Worm (Caenorhabditis elegans) whole organism, young adult: Measurements from ENCODE around the gene pas-1.
A peak's percentile ranks its signal among the peaks of the same experiment; 100 is the strongest.

Source experiments
- B0019.2 ChIP-seq: fragments of 200-800 bp; sonication (Bioruptor generic); conservative IDR thresholded peaks from 2 replicates; pipeline ENCODE4 v1.3.6; 2022; ENCODE audit warnings: missing genetic modification reagents, missing genetic modification characterization, missing compliant biosample characterization
- B0336.3 ChIP-seq: fragments of 200-800 bp; sonication (Bioruptor generic); IDR thresholded peaks from 2 replicates; pipeline ENCODE4 v1.3.6; 2022; ENCODE audit warnings: missing genetic modification characterization, missing compliant biosample characterization
- C06A6.2 ChIP-seq: fragments of 200-800 bp; sonication (Bioruptor generic); conservative IDR thresholded peaks from 2 replicates; pipeline ENCODE4 v1.3.6; 2022; ENCODE audit warnings: missing genetic modification characterization, missing compliant biosample characterization
- F10E7.11 ChIP-seq: sonication (generic microtip); optimal IDR thresholded peaks from 2 replicates; lab custom pipeline; 2017; ENCODE audit warnings: mild to moderate bottlenecking, missing genetic modification characterization, moderate library complexity, missing compliant biosample characterization
- F23B12.7 ChIP-seq: sonication (generic microtip); optimal IDR thresholded peaks from 2 replicates; lab custom pipeline; 2017; ENCODE audit warnings: missing genetic modification characterization, mild to moderate bottlenecking, missing compliant biosample characterization, antibody characterized with exemption, moderate library complexity; ENCODE audit not compliant: insufficient read depth
- F49E8.2 ChIP-seq: sonication (generic microtip); optimal IDR thresholded peaks from 3 replicates; lab custom pipeline; 2017; ENCODE audit warnings: missing genetic modification characterization, mild to moderate bottlenecking, missing compliant biosample characterization, antibody characterized with exemption, moderate library complexity; ENCODE audit not compliant: insufficient read depth
- F52B5.7 ChIP-seq: sonication (generic microtip); optimal IDR thresholded peaks from 2 replicates; lab custom pipeline; 2016; ENCODE audit warnings: mild to moderate bottlenecking, missing genetic modification characterization, missing compliant biosample characterization
- Y53F4B.3 ChIP-seq: fragments of 200-800 bp; sonication (Bioruptor generic); IDR thresholded peaks from 2 replicates; pipeline ENCODE4 v1.3.6; 2022; ENCODE audit warnings: missing genetic modification reagents, missing genetic modification characterization, missing compliant biosample characterization
- Y53G8AR.9 ChIP-seq: fragments of 200-800 bp; sonication (Bioruptor generic); conservative IDR thresholded peaks from 2 replicates; pipeline ENCODE4 v1.3.6; 2022; ENCODE audit warnings: missing genetic modification reagents, missing genetic modification characterization, missing compliant biosample characterization
- Y67H2A.10 ChIP-seq: fragments of 200-800 bp; sonication (Bioruptor generic); conservative IDR thresholded peaks from 2 replicates; pipeline ENCODE4 v1.3.6; 2022; ENCODE audit warnings: missing genetic modification reagents, missing genetic modification characterization, missing compliant biosample characterization
- Y79H2A.3 ChIP-seq: fragments of 200-800 bp; sonication (Bioruptor generic); conservative IDR thresholded peaks from 2 replicates; pipeline ENCODE4 v1.3.6; 2022; ENCODE audit warnings: missing genetic modification reagents, missing genetic modification characterization, missing compliant biosample characterization
- Y95B8A.8 ChIP-seq: fragments of 200-800 bp; sonication (Bioruptor generic); IDR thresholded peaks from 2 replicates; pipeline ENCODE4 v1.3.6; 2022; ENCODE audit warnings: missing genetic modification reagents, missing genetic modification characterization, missing compliant biosample characterization
- attf-3 ChIP-seq: fragments of 200-800 bp; sonication (Bioruptor generic); conservative IDR thresholded peaks from 2 replicates; pipeline ENCODE4 v1.3.6; 2022; ENCODE audit warnings: missing genetic modification reagents, missing genetic modification characterization, missing compliant biosample characterization
- attf-6 ChIP-seq: fragments of 200-800 bp; sonication (Bioruptor generic); IDR thresholded peaks from 2 replicates; pipeline ENCODE4 v1.3.6; 2022; ENCODE audit warnings: missing genetic modification reagents, missing genetic modification characterization, missing compliant biosample characterization
- ceh-100 ChIP-seq: fragments of 200-800 bp; sonication (Bioruptor generic); IDR thresholded peaks from 2 replicates; pipeline ENCODE4 v1.3.6; 2022; ENCODE audit warnings: missing genetic modification reagents, missing genetic modification characterization, missing compliant biosample characterization
- ceh-27 ChIP-seq: fragments of 200-800 bp; sonication (Bioruptor generic); optimal IDR thresholded peaks from 2 replicates; lab custom pipeline; 2018; ENCODE audit warnings: mild to moderate bottlenecking, missing genetic modification characterization, moderate library complexity, missing compliant biosample characterization
- ceh-91 ChIP-seq: fragments of 200-800 bp; sonication (Bioruptor generic); IDR thresholded peaks from 2 replicates; pipeline ENCODE4 v1.3.6; 2022; ENCODE audit warnings: missing genetic modification reagents, missing genetic modification characterization, missing compliant biosample characterization
- chd-7 ChIP-seq: sonication (generic microtip); optimal IDR thresholded peaks from 2 replicates; lab custom pipeline; 2016; ENCODE audit warnings: mild to moderate bottlenecking, missing genetic modification characterization, moderate library complexity, missing compliant biosample characterization
- dox-1 ChIP-seq: fragments of 200-800 bp; sonication (Bioruptor generic); IDR thresholded peaks from 2 replicates; pipeline ENCODE4 v1.3.6; 2022; ENCODE audit warnings: missing genetic modification reagents, missing genetic modification characterization, missing compliant biosample characterization
- dpl-1 ChIP-seq: fragments of 150-350 bp; optimal IDR thresholded peaks from 2 replicates; lab custom pipeline; 2014; ENCODE audit warnings: missing biosample characterization, missing genetic modification reagents, missing genetic modification characterization
- ekl-4 ChIP-seq: fragments of 200-800 bp; sonication (Bioruptor generic); IDR thresholded peaks from 2 replicates; pipeline ENCODE4 v1.3.6; 2022; ENCODE audit warnings: missing genetic modification reagents, missing genetic modification characterization, missing compliant biosample characterization
- him-1 ChIP-seq: sonication (generic microtip); optimal IDR thresholded peaks from 2 replicates; lab custom pipeline; 2016; ENCODE audit warnings: missing genotype, missing genetic modification reagents, missing genetic modification characterization, missing compliant biosample characterization
- hlh-26 ChIP-seq: fragments of 200-800 bp; sonication (Bioruptor generic); conservative IDR thresholded peaks from 2 replicates; pipeline ENCODE4 v1.3.6; 2022; ENCODE audit warnings: missing genetic modification reagents, missing genetic modification characterization, missing compliant biosample characterization
- hmg-1.2 ChIP-seq: fragments of 200-800 bp; sonication (Bioruptor generic); IDR thresholded peaks from 2 replicates; pipeline ENCODE4 v1.3.6; 2022; ENCODE audit warnings: missing genetic modification reagents, missing genetic modification characterization, missing compliant biosample characterization
- hmg-20 ChIP-seq: fragments of 200-800 bp; sonication (Bioruptor generic); IDR thresholded peaks from 2 replicates; pipeline ENCODE4 v1.3.6; 2022; ENCODE audit warnings: missing genetic modification reagents, missing genetic modification characterization, missing compliant biosample characterization
- lin-35 ChIP-seq, 3 experiments: fragments of 150-350 bp in 2 of 3; sonication (generic microtip) in 1 of 3; optimal IDR thresholded peaks; 2 replicates each; lab custom pipeline; 2014 to 2018; ENCODE audit warnings: missing biosample characterization in 3 of 3, missing genetic modification characterization in 3 of 3, missing genetic modification reagents in 3 of 3
- lin-54 ChIP-seq: fragments of 200-800 bp; sonication (Bioruptor generic); optimal IDR thresholded peaks from 2 replicates; lab custom pipeline; 2018; ENCODE audit warnings: mild to moderate bottlenecking, missing genetic modification characterization, missing compliant biosample characterization
- lir-1 ChIP-seq: fragments of 200-800 bp; sonication (Bioruptor generic); conservative IDR thresholded peaks from 2 replicates; pipeline ENCODE4 v1.3.6; 2022; ENCODE audit warnings: missing genetic modification reagents, missing genetic modification characterization, missing compliant biosample characterization
- lsl-1 ChIP-seq: fragments of 200-800 bp; sonication (Bioruptor generic); optimal IDR thresholded peaks from 2 replicates; lab custom pipeline; 2018; ENCODE audit warnings: mild to moderate bottlenecking, missing genetic modification characterization, moderate library complexity, missing compliant biosample characterization
- madf-3 ChIP-seq: fragments of 200-800 bp; sonication (Bioruptor generic); IDR thresholded peaks from 2 replicates; pipeline ENCODE4 v1.3.6; 2022; ENCODE audit warnings: missing genetic modification reagents, missing genetic modification characterization, missing compliant biosample characterization
- madf-6 ChIP-seq: fragments of 200-800 bp; sonication (Bioruptor generic); IDR thresholded peaks from 2 replicates; pipeline ENCODE4 v1.3.6; 2022; ENCODE audit warnings: missing genetic modification reagents, missing genetic modification characterization, missing compliant biosample characterization
- madf-8 ChIP-seq: fragments of 200-800 bp; sonication (Bioruptor generic); conservative IDR thresholded peaks from 2 replicates; pipeline ENCODE4 v1.3.6; 2022; ENCODE audit warnings: missing genetic modification reagents, missing genetic modification characterization, missing compliant biosample characterization
- mel-28 ChIP-seq: sonication (generic microtip); optimal IDR thresholded peaks from 2 replicates; lab custom pipeline; 2016; ENCODE audit warnings: borderline replicate concordance, mild to moderate bottlenecking, missing genetic modification characterization, missing compliant biosample characterization
- nhr-179 ChIP-seq: sonication (generic microtip); optimal IDR thresholded peaks from 2 replicates; lab custom pipeline; 2016; ENCODE audit warnings: mild to moderate bottlenecking, missing genetic modification characterization, missing compliant biosample characterization
- pbrm-1 ChIP-seq: fragments of 200-800 bp; sonication (Bioruptor generic); IDR thresholded peaks from 2 replicates; pipeline ENCODE4 v1.3.6; 2022; ENCODE audit warnings: missing genetic modification reagents, missing genetic modification characterization, missing compliant biosample characterization
- pha-4 ChIP-seq: fragments of 150-350 bp; sonication (generic microtip); optimal IDR thresholded peaks from 2 replicates; lab custom pipeline; 2014; ENCODE audit warnings: missing biosample characterization, missing genetic modification reagents, missing genetic modification characterization
- rpc-1 ChIP-seq, 2 experiments: fragments of 150-350 bp in 1 of 2; sonication (generic microtip) in 1 of 2; optimal IDR thresholded peaks; 2 replicates each; lab custom pipeline; 2014 to 2018; ENCODE audit warnings: missing biosample characterization in 1 of 2, missing genetic modification characterization in 1 of 2, missing genetic modification reagents in 1 of 2, missing genotype in 1 of 2
- snpc-1.3 ChIP-seq: sonication (generic microtip); optimal IDR thresholded peaks from 2 replicates; lab custom pipeline; 2017; ENCODE audit warnings: missing genetic modification characterization, mild to moderate bottlenecking, missing compliant biosample characterization, antibody characterized with exemption, moderate library complexity, missing genotype, missing genetic modification reagents; ENCODE audit not compliant: insufficient read depth
- snpc-4 ChIP-seq, 5 experiments: fragments of 150-350 bp in 1 of 5; sonication (generic microtip) in 4 of 5; optimal IDR thresholded peaks; 2 replicates each; lab custom pipeline; 2014 to 2018; ENCODE audit warnings: missing genetic modification characterization in 5 of 5, missing biosample characterization in 3 of 5, antibody characterized with exemption in 2 of 5, mild to moderate bottlenecking in 2 of 5, missing compliant biosample characterization in 2 of 5, missing genotype in 2 of 5, moderate library complexity in 2 of 5, missing genetic modification reagents in 1 of 5
- tbp1 ChIP-seq: fragments of 200-800 bp; sonication (Bioruptor generic); optimal IDR thresholded peaks from 2 replicates; lab custom pipeline; 2018; ENCODE audit warnings: mild to moderate bottlenecking, missing genetic modification characterization, missing compliant biosample characterization
- tlf-1 ChIP-seq: fragments of 200-800 bp; sonication (Bioruptor generic); optimal IDR thresholded peaks from 2 replicates; lab custom pipeline; 2018; ENCODE audit warnings: mild to moderate bottlenecking, missing genetic modification characterization, missing compliant biosample characterization
- unc-130 ChIP-seq: sonication (generic microtip); optimal IDR thresholded peaks from 2 replicates; lab custom pipeline; 2016; ENCODE audit warnings: missing genetic modification reagents, missing genetic modification characterization, missing compliant biosample characterization
- xnd-1 ChIP-seq: sonication (generic microtip); optimal IDR thresholded peaks from 2 replicates; lab custom pipeline; 2016; ENCODE audit warnings: missing genotype, missing genetic modification reagents, missing genetic modification characterization, missing compliant biosample characterization
- zfh-2 ChIP-seq: fragments of 200-800 bp; sonication (Bioruptor generic); conservative IDR thresholded peaks from 2 replicates; pipeline ENCODE4 v1.3.6; 2022; ENCODE audit warnings: missing genetic modification reagents, missing genetic modification characterization, missing compliant biosample characterization
- ztf-18 ChIP-seq: sonication (generic microtip); optimal IDR thresholded peaks from 2 replicates; lab custom pipeline; 2016; ENCODE audit warnings: missing genotype, mild to moderate bottlenecking, missing genetic modification characterization, missing compliant biosample characterization
- ztf-3 ChIP-seq: fragments of 200-800 bp; sonication (Bioruptor generic); optimal IDR thresholded peaks from 2 replicates; lab custom pipeline; 2018; ENCODE audit warnings: mild to moderate bottlenecking, missing genetic modification characterization, missing compliant biosample characterization

The pas-1 gene

DNA sequence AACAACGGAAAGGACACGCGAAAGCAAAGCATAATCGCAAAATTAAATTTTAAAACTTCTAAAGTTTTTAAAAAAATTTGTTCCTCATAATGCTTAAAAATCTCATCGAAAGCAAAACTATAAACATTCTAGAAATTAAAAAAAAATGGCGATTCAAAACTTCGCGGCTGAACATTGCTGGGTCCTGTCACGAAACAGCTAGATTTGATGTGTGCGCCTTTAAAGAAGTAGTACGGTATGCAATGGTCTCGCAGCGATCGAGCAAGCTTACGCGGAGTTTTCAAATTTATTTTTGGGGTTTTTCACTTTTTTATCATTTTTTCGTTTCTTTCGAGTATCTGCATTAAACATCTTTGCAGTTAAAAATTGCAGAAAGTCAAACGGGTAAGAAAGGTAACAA lies 34.7 kb upstream of the pas-1 start, which contains the start of gene coh-3:
Gene coh-3, plus strand, starts transcription at position 353 of the 400 bp plus-strand sequence.
- TF ChIP-seq pha-4 (tag; lab: Kevin White, UChicago) (no peak), mel-28 (tag; lab: Kevin White, UChicago) (no peak), nhr-179 (tag; lab: Kevin White, UChicago) (no peak), C06A6.2 (GFP tag; lab: Robert Waterston, UW) (no peak), Y95B8A.8 (GFP tag; lab: Robert Waterston, UW) (0 out of 2 replicates have a peak, but pooled peaks have one; percentile 35), F52B5.7 (tag; lab: Kevin White, UChicago) (no peak), F23B12.7 (tag; lab: Kevin White, UChicago) (peak; percentile 65), ekl-4 (GFP tag; lab: Robert Waterston, UW) (peak; percentile 88), dpl-1 (peak; percentile 90), hmg-20 (GFP tag; lab: Robert Waterston, UW) (no peak), snpc-4 (GFP tag; optimal IDR thresholded peaks at IDR 0.05; lab: Kevin White, UChicago) (no peak), snpc-4 (tag; optimal IDR thresholded peaks at IDR 0.05; lab: Kevin White, UChicago) (peak in 3 of 4 experiments; percentile 46 to 74 (median 71)), Y53G8AR.9 (GFP tag; lab: Robert Waterston, UW) (peak; percentile 81), ztf-3 (GFP tag; lab: Kevin White, UChicago) (no peak), snpc-1.3 (peak; percentile 92), ceh-100 (GFP tag; lab: Robert Waterston, UW) (peak; percentile 57; the same call in 1 of the 2 replicates), madf-8 (peak; percentile 96), chd-7 (tag; lab: Kevin White, UChicago) (no peak), hmg-1.2 (peak; percentile 49; the same call in 1 of the 2 replicates), ztf-18 (tag; lab: Kevin White, UChicago) (no peak), F49E8.2 (tag; lab: Kevin White, UChicago) (peak; percentile 94), unc-130 (GFP tag; lab: Kevin White, UChicago) (peak; percentile 59), Y67H2A.10 (0 out of 2 replicates have a peak, but pooled peaks have one; percentile 25), hlh-26 (GFP tag; lab: Robert Waterston, UW) (no peak), F10E7.11 (tag; lab: Kevin White, UChicago) (no peak), B0019.2 (GFP tag; lab: Robert Waterston, UW) (peak; percentile 33; the same call in 1 of the 2 replicates), tlf-1 (peak; percentile 88), xnd-1 (tag; lab: Kevin White, UChicago) (peak; percentile 99), ceh-91 (GFP tag; lab: Robert Waterston, UW) (peak; percentile 96), madf-6 (GFP tag; lab: Robert Waterston, UW) (peak; percentile 99), dox-1 (GFP tag; lab: Robert Waterston, UW) (peak; percentile 81), rpc-1 (optimal IDR thresholded peaks at IDR 0.05; lab: Kevin White, UChicago) (no peak), rpc-1 (tag; optimal IDR thresholded peaks at IDR 0.05; lab: Kevin White, UChicago) (peak; percentile 1), ceh-27 (GFP tag; lab: Kevin White, UChicago) (no peak), him-1 (tag; lab: Kevin White, UChicago) (peak; percentile 53), madf-3 (GFP tag; lab: Robert Waterston, UW) (peak; percentile 90), lin-54 (GFP tag; lab: Kevin White, UChicago) (peak; percentile 90), lsl-1 (GFP tag; lab: Kevin White, UChicago) (peak; percentile 99), B0336.3 (peak; percentile 53; the same call in 1 of the 2 replicates), zfh-2 (GFP tag; lab: Robert Waterston, UW) (no peak), pbrm-1 (peak; percentile 74), lir-1 (peak; percentile 53; the same call in 1 of the 2 replicates), lin-35 (GFP tag; optimal IDR thresholded peaks at IDR 0.05; lab: Kevin White, UChicago) (peak in 1 of 3 experiments; percentile 30), tbp1 (GFP tag; lab: Kevin White, UChicago) (peak; percentile 69), Y79H2A.3 (no peak), Y53F4B.3 (GFP tag; lab: Robert Waterston, UW) (peak; percentile 61; the same call in 1 of the 2 replicates), attf-3 (no peak), attf-6 (GFP tag; lab: Robert Waterston, UW) (peak; percentile 70)
